Fruit fly (Drosophila melanogaster) whole organism, adult: Measurements from ENCODE around the gene eIF3a.

ENCODE experiments used
- CG12768 ChIP-seq: fragments of 200-800 bp; sonication (Bioruptor generic); optimal IDR thresholded peaks from 2 replicates; lab custom pipeline; 2017; ENCODE audit warnings: missing biosample characterization, missing genetic modification characterization, mild to moderate bottlenecking, moderate library complexity, missing genetic modification reagents
- CG5204 ChIP-seq: fragments of 200-800 bp; sonication (Bioruptor generic); optimal IDR thresholded peaks from 2 replicates; lab custom pipeline; 2016; ENCODE audit warnings: missing biosample characterization, missing genetic modification characterization
- CG7101 ChIP-seq: fragments of 200-800 bp; sonication (Bioruptor generic); optimal IDR thresholded peaks from 2 replicates; lab custom pipeline; 2018; ENCODE audit warnings: missing biosample characterization, mild to moderate bottlenecking, missing genetic modification characterization, moderate library complexity
- Clk ChIP-seq: fragments of 200-800 bp; sonication (Bioruptor generic); optimal IDR thresholded peaks from 2 replicates; lab custom pipeline; 2017; ENCODE audit warnings: missing biosample characterization, missing genetic modification characterization
- Hr96 ChIP-seq: fragments of 200-800 bp; sonication (Bioruptor generic); optimal IDR thresholded peaks from 2 replicates; lab custom pipeline; 2016; ENCODE audit warnings: missing biosample characterization, missing genetic modification characterization
- bab1 ChIP-seq: fragments of 200-800 bp; sonication (Bioruptor generic); optimal IDR thresholded peaks from 3 replicates; lab custom pipeline; 2019; ENCODE audit warnings: missing biosample characterization, mild to moderate bottlenecking, missing genetic modification characterization, moderate library complexity
- ovo ChIP-seq: fragments of 200-800 bp; sonication (Bioruptor generic); optimal IDR thresholded peaks from 2 replicates; lab custom pipeline; 2016; ENCODE audit warnings: missing biosample characterization, missing genetic modification characterization
- tj ChIP-seq: fragments of 200-800 bp; sonication (Bioruptor generic); optimal IDR thresholded peaks from 3 replicates; lab custom pipeline; 2017; ENCODE audit warnings: missing biosample characterization, mild to moderate bottlenecking, missing genetic modification characterization, moderate library complexity
- toe ChIP-seq: fragments of 200-800 bp; sonication (Bioruptor generic); optimal IDR thresholded peaks from 2 replicates; lab custom pipeline; 2016; ENCODE audit warnings: missing biosample characterization, missing genetic modification characterization

DNA sequence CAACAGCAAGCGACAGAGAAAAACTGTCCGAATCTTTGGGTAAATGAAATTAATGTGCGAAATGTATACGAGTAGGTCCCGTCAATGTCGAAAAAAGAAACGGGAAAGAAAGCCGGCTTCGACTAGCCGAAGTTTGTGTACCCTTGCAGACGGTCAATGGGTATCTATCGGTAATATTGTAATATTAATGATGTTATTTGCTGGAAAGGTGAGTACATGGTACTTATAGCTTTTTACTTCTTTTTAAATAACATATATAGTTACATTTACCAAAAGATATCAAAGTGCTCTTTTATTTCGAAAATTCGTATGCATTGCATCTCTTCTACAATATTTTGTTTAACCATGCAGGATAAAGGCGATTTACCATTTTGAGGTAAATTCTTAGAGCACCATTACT lies 42.3 kb upstream of the eIF3a start:
- TF ChIP-seq ovo (no peak), Hr96 (GFP tag; lab: Kevin White, UChicago) (no peak), CG12768 (no peak), CG5204 (no peak), bab1 (GFP tag; lab: Kevin White, UChicago) (no peak), Clk (no peak), toe (GFP tag; lab: Kevin White, UChicago) (no peak), tj (GFP tag; lab: Kevin White, UChicago) (no peak), CG7101 (tag; lab: Kevin White, UChicago) (no peak)
